Worm (Caenorhabditis elegans) whole organism, midembryonic: Measurements from ENCODE around the gene Y17D7C.6.

ENCODE experiments used
- T22C8.4 ChIP-seq: fragments of 200-800 bp; sonication (Bioruptor generic); IDR thresholded peaks from 2 replicates; pipeline ENCODE4 v1.3.6; 2022; ENCODE audit warnings: missing genetic modification characterization, missing compliant biosample characterization
- cog-1 ChIP-seq: sonication (generic microtip); optimal IDR thresholded peaks from 2 replicates; lab custom pipeline; 2016; ENCODE audit warnings: missing genetic modification characterization, missing compliant biosample characterization
- flt-1 ChIP-seq: fragments of 200-800 bp; sonication (Bioruptor generic); IDR thresholded peaks from 2 replicates; pipeline ENCODE4 v1.3.6; 2022; ENCODE audit warnings: missing genetic modification characterization, missing compliant biosample characterization
- klf-2 ChIP-seq: fragments of 200-800 bp; sonication (Bioruptor generic); conservative IDR thresholded peaks from 2 replicates; pipeline ENCODE4 v1.3.6; 2022; ENCODE audit warnings: missing genetic modification reagents, missing genetic modification characterization, missing compliant biosample characterization
- med-1 ChIP-seq: sonication (generic microtip); optimal IDR thresholded peaks from 2 replicates; lab custom pipeline; 2017; ENCODE audit warnings: missing genetic modification characterization, mild to moderate bottlenecking, missing compliant biosample characterization, antibody characterized with exemption, missing genetic modification reagents; ENCODE audit not compliant: insufficient read depth
- ref-1 ChIP-seq: fragments of 200-800 bp; sonication (Bioruptor generic); conservative IDR thresholded peaks from 2 replicates; pipeline ENCODE4 v1.3.6; 2022; ENCODE audit warnings: missing genetic modification reagents, missing genetic modification characterization, missing compliant biosample characterization
- tab-1 ChIP-seq: fragments of 200-800 bp; sonication (Bioruptor generic); IDR thresholded peaks from 2 replicates; pipeline ENCODE4 v1.3.6; 2022; ENCODE audit warnings: missing genetic modification characterization, missing compliant biosample characterization
- ztf-23 ChIP-seq: fragments of 200-800 bp; sonication (Bioruptor generic); IDR thresholded peaks from 2 replicates; pipeline ENCODE4 v1.3.6; 2022; ENCODE audit warnings: missing genetic modification reagents, missing genetic modification characterization, missing compliant biosample characterization
- ztf-29 ChIP-seq: fragments of 200-800 bp; sonication (Bioruptor generic); IDR thresholded peaks from 2 replicates; pipeline ENCODE4 v1.3.6; 2022; ENCODE audit warnings: missing genetic modification reagents, missing genetic modification characterization, missing compliant biosample characterization

Y17D7C.6 gene

DNA sequence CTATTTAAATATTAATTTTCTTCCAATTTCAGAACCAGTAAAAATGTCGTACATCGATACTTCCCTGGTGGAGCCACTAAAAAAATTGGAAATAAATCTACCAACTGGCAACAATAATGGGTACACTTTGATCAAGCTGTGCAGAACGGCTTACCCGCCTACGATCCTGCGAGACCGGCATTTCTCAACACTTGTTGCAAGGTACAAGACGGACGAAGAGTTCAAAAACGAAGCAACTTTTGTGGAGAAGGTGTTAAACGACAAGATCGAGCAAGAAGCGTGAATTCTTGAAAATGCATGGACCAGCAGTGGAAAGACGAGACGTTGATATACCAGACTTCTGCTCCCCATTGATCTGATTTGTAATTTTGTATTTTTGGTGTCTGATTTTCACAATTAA lies 1.8 kb downstream of the Y17D7C.6 start:
- TF ChIP-seq ref-1 (no peak), cog-1 (tag; lab: Kevin White, UChicago) (no peak), ztf-23 (GFP tag; lab: Robert Waterston, UW) (no peak), tab-1 (GFP tag; lab: Robert Waterston, UW) (no peak), flt-1 (GFP tag; lab: Robert Waterston, UW) (no peak), klf-2 (GFP tag; lab: Robert Waterston, UW) (no peak), ztf-29 (no peak), med-1 (no peak), T22C8.4 (GFP tag; lab: Robert Waterston, UW) (no peak)

DNA sequence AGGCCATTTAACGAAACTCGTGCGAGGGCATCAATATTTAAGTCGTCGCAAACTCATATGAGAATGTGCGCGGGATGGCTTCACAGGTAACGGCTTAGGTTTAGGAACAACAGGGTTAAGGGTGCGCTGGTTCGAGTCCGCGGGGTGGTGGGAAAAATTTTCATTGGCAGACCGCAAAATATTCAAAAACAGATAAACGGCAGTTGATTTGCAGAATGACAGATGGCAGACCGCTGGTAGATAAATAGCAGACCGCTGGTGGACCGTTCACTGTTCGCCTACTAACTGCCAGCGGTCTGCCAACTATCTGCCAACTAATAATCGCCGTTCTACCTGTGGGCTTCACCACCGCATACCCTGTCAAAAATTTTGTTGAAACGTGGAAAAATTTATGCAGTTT lies 2.5 kb downstream of the Y17D7C.6 start:
- TF ChIP-seq flt-1 (GFP tag; lab: Robert Waterston, UW) (no peak), T22C8.4 (GFP tag; lab: Robert Waterston, UW) (peak; percentile 54), ztf-29 (no peak), tab-1 (GFP tag; lab: Robert Waterston, UW) (peak; percentile 75), cog-1 (tag; lab: Kevin White, UChicago) (no peak), med-1 (no peak), ref-1 (peak; percentile 43), ztf-23 (GFP tag; lab: Robert Waterston, UW) (no peak), klf-2 (GFP tag; lab: Robert Waterston, UW) (no peak)

DNA sequence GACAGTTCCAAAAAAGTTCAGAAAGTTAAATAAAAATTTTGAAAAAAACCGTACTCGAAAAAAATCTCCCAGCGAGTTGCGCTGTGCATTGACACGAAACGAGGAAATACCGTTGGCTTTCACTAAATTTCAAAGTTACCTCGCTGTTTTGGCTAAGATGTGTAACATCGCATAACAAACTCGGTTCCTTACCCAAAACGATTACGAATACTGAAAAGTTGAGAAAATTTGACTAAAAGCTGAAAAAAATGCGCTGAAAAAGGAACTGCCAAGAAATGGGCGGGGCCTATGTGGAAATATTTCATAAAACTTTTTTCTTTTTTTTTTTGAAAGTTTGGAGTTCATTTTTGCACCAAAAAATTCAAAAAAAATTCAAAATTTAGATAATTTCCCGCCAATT lies 9.8 kb downstream of the Y17D7C.6 start:
- TF ChIP-seq T22C8.4 (GFP tag; lab: Robert Waterston, UW) (no peak), ref-1 (peak; percentile 50; the same call in 1 of the 2 replicates), tab-1 (GFP tag; lab: Robert Waterston, UW) (peak; percentile 46; the same call in 1 of the 2 replicates)

DNA sequence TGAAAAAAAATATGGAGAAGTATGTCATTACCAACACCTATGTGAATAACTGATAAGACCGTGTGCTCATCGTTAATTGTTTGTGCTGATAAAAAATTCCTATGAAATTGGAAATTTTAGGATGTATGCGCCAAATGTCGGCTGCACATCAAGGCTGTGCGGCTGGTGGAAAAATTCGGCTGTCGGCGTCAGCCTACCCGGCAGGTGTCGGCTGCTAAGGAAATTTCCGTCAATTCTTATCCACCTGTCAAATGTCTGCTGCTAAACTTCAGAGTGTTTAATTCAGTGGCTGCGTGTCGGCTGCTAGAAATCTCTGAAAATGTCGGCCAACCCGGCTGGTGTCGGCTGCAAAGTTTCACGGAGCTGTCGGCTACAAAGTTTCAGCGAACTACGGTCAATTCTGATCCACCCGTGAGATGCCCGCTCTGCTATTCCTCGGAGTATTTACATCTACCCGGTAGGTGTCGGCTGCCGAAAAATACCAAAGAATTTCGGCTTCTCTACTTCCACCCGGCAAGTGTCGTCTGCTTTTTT lies 10.4 kb downstream of the Y17D7C.6 start, which contains the start of gene Y17D7C.2:
TSS of gene Y17D7C.2 (minus strand) at position 32 of the 534 bp plus-strand sequence.
- TF ChIP-seq tab-1 (GFP tag; lab: Robert Waterston, UW): 0 out of 2 replicates have a peak, but pooled peaks have one; percentile 60
- no peak for TF ChIP-seq ref-1
- TF ChIP-seq med-1: peak; percentile 44
- TF ChIP-seq cog-1 (tag; lab: Kevin White, UChicago): no peak
- 0 out of 2 replicates have a peak, but pooled peaks have one; percentile 30 for TF ChIP-seq T22C8.4 (GFP tag; lab: Robert Waterston, UW)
- no peak for TF ChIP-seq ztf-29

DNA sequence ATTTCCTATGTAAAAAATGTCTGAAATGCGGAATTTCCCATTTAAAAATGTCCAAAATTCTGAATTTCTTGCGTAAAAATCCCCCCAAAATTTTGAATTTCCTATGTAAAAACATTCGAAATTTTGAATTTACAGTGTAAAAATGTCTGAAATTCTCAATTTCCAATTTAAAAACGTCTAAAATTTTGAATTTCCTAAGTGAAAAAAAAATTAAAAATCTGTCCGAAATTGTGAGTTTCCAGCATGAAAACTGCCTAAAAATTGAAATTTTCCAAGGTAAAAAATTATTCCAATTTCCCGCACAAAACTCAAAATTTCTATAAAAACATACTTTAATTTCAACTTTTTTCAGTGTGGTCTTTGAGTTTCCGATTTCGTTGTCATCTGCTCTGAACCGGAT lies 12.3 kb downstream of the Y17D7C.6 start:
- no peak for TF ChIP-seq ztf-23 (GFP tag; lab: Robert Waterston, UW)
- TF ChIP-seq T22C8.4 (GFP tag; lab: Robert Waterston, UW): no peak

DNA sequence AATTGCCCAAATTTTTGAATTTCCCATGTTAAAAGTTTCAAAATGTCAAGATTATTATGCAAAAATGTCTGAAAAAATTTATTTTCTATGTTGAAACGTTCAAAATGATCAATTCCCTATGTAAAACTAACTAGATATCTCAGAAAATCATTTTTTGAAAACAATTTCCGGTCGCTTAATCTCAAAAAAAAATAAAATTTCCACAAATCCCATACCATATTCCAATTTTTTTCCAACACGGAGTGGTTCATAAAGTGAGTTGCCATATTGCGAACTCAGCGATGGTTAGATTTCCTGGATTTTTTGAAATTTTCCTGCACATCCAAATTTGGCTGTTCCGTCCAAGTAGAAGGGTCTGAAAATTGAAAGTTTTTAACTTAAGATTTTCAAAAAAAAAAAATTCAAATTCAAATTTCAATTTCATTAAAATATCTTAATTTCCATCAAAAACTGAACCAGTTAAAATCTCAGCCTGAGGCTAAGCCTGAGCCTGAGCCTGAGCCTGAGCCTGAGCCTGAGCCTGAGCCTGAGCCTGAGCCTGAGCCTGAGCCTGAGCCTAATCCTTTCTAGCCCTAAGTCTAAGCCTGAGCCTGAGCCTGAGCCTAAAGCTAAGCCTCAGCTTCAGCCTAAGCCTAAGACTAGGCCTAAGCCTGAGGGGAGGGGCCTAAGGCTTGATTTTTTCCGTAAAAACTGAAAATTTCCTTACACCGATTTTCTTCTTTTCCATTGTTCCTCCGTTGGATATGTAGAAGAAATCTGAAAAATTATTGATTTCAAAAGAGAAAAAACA lies 13.1 kb downstream of the Y17D7C.6 start:
- 0 out of 2 replicates have a peak, but pooled peaks have one; percentile 12 for TF ChIP-seq T22C8.4 (GFP tag; lab: Robert Waterston, UW)
- no peak for TF ChIP-seq cog-1 (tag; lab: Kevin White, UChicago)
- TF ChIP-seq flt-1 (GFP tag; lab: Robert Waterston, UW): no peak
- 0 out of 2 replicates have a peak, but pooled peaks have one; percentile 53 for TF ChIP-seq tab-1 (GFP tag; lab: Robert Waterston, UW)

DNA sequence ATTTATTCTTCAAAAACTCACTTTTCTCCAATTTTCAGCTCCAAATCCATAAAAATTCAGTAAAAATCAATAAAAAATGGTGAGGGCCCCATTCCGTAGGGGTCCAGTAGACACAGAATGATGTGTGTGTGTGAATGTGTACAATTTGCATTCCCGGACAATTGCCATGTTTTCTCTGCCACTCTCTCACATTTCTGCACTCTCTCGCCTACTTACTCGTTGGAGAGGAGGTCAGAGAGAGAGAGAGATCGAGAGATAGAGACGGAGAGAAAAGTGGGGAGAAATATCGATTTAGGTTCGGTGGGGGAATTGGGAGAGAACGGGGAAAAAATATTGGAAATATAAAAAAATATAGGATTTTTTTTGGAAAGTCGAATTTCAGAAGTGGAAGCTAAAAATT lies 14.0 kb downstream of the Y17D7C.6 start:
- TF ChIP-seq T22C8.4 (GFP tag; lab: Robert Waterston, UW) (peak; percentile 99), med-1 (no peak), klf-2 (GFP tag; lab: Robert Waterston, UW) (no peak), cog-1 (tag; lab: Kevin White, UChicago) (peak; percentile 97)

DNA sequence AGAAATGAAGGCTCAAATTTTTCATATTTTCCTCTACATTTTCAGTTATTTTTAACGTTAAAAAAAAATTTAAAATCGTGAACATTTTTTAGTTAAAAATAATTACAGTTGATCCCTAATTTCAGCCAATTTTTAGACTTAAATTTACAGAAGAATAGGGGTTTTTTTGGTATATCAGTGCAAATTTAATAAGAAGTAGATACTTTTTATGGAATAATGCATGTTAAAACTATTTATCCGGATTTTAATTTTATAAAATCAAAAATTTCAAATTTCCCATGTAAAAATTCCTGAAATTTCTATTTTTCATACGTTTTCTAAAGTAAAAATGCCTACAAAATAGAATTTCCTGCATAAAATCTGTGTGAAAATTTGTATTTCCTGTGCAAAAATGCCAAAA lies 14.5 kb downstream of the Y17D7C.6 start:
- TF ChIP-seq klf-2 (GFP tag; lab: Robert Waterston, UW): no peak
- no peak for TF ChIP-seq T22C8.4 (GFP tag; lab: Robert Waterston, UW)
- no peak for TF ChIP-seq tab-1 (GFP tag; lab: Robert Waterston, UW)
- no peak for TF ChIP-seq cog-1 (tag; lab: Kevin White, UChicago)
- no peak for TF ChIP-seq flt-1 (GFP tag; lab: Robert Waterston, UW)
- TF ChIP-seq ref-1: no peak
- TF ChIP-seq ztf-23 (GFP tag; lab: Robert Waterston, UW): no peak
- no peak for TF ChIP-seq ztf-29

DNA sequence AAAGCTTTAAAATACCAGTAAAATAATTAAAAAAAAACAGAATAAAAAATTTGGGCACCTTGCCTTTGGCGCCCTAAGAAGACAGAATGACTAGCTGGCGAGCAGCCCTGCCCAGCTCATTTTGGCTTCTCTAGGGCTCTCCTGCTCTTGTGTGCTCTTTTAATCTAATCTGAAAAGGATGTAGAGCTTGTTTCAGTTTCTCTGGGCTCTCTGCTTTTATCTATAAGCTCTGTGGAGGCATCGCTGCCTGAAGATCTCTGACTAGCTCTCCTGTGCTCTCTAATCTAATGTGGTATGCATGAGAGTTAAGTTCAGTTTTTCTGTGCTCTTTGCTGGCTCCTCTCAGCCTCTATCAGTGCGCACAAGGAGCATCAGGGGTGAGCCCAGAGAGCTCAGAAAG lies 16.2 kb downstream of the Y17D7C.6 start:
- no peak for TF ChIP-seq tab-1 (GFP tag; lab: Robert Waterston, UW)
- no peak for TF ChIP-seq T22C8.4 (GFP tag; lab: Robert Waterston, UW)
- TF ChIP-seq ref-1: no peak
- no peak for TF ChIP-seq ztf-23 (GFP tag; lab: Robert Waterston, UW)
- TF ChIP-seq flt-1 (GFP tag; lab: Robert Waterston, UW): no peak
- TF ChIP-seq cog-1 (tag; lab: Kevin White, UChicago): no peak
- no peak for TF ChIP-seq med-1
- no peak for TF ChIP-seq ztf-29
- TF ChIP-seq klf-2 (GFP tag; lab: Robert Waterston, UW): no peak

DNA sequence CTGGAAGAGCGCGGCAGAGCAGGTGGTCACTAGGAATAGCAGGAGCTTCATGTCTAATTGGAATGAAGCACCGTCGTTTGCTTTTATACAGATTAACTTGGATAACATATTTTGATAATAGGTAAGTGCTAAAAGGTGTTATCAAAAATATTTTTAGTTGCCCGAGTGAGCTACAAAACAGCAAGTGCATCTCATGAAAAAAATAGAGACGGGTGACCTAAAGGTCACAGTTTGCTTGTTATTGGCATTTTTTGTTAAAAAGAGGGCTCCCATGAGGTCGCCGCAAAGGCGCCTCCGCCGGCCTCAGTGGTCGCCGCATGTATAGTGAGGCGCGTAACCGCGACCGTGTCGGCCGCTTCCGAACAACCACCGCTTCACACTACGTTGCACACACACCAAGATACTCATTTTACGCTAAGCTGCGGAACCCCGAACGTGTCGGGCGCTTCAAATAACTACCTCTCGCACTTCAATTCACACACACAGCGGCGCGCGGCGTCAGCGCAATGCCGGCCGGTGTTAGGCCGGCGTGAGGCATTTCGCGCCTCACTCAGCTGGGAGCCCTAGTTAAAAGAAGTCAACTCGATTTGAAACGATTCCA lies 19.8 kb downstream of the Y17D7C.6 start, which contains the start of gene asp-19:
TSS of gene asp-19 (minus strand) at position 51 of the 601 bp plus-strand sequence.
- TF ChIP-seq cog-1 (tag; lab: Kevin White, UChicago) (no peak), med-1 (no peak), ztf-29 (no peak), flt-1 (GFP tag; lab: Robert Waterston, UW) (no peak), tab-1 (GFP tag; lab: Robert Waterston, UW) (no peak), klf-2 (GFP tag; lab: Robert Waterston, UW) (no peak), T22C8.4 (GFP tag; lab: Robert Waterston, UW) (no peak), ztf-23 (GFP tag; lab: Robert Waterston, UW) (no peak), ref-1 (no peak)
